Fruit fly (Drosophila melanogaster) whole organism, pupa: Measurements from ENCODE around the gene Cka.

Experiments
- CG10348 ChIP-seq: fragments of 200-800 bp; sonication (Bioruptor generic); IDR thresholded peaks from 2 replicates; pipeline ENCODE4 v1.3.6; 2022; ENCODE audit warnings: missing biosample characterization, missing genetic modification characterization
- CG14655 ChIP-seq: fragments of 200-800 bp; sonication (Bioruptor generic); optimal IDR thresholded peaks from 3 replicates; lab custom pipeline; 2017; ENCODE audit warnings: mild to moderate bottlenecking, missing biosample characterization, missing genetic modification reagents, missing genetic modification characterization
- CG15710 ChIP-seq: fragments of 200-800 bp; sonication (Bioruptor generic); optimal IDR thresholded peaks from 2 replicates; lab custom pipeline; 2018; ENCODE audit warnings: missing biosample characterization, mild to moderate bottlenecking, missing genetic modification characterization, moderate library complexity
- CG32121 ChIP-seq: fragments of 200-800 bp; sonication (Bioruptor generic); IDR thresholded peaks from 2 replicates; pipeline ENCODE4 v1.3.6; 2022; ENCODE audit warnings: missing biosample characterization, missing genetic modification characterization
- CG34367 ChIP-seq: fragments of 200-800 bp; sonication (Bioruptor generic); optimal IDR thresholded peaks from 2 replicates; lab custom pipeline; 2018; ENCODE audit warnings: missing biosample characterization, mild to moderate bottlenecking, missing genetic modification characterization
- CG4496 ChIP-seq: fragments of 200-800 bp; sonication (Bioruptor generic); IDR thresholded peaks from 3 replicates; pipeline ENCODE4 v1.3.6; 2022; ENCODE audit warnings: missing biosample characterization, missing genetic modification characterization
- CG8159 ChIP-seq: fragments of 200-800 bp; sonication (Bioruptor generic); optimal IDR thresholded peaks from 3 replicates; lab custom pipeline; 2018; ENCODE audit warnings: missing biosample characterization, mild to moderate bottlenecking, missing genetic modification characterization, moderate library complexity
- CG8301 ChIP-seq: fragments of 200-800 bp; sonication (Bioruptor generic); optimal IDR thresholded peaks from 2 replicates; lab custom pipeline; 2018; ENCODE audit warnings: missing biosample characterization, mild to moderate bottlenecking, missing genetic modification characterization
- CG9948 ChIP-seq: fragments of 200-800 bp; sonication (Bioruptor generic); optimal IDR thresholded peaks from 2 replicates; lab custom pipeline; 2018; ENCODE audit warnings: missing biosample characterization, mild to moderate bottlenecking, missing genetic modification characterization, moderate library complexity
- EcR ChIP-seq: fragments of 200-800 bp; sonication (Bioruptor generic); optimal IDR thresholded peaks from 3 replicates; lab custom pipeline; 2019; ENCODE audit warnings: missing biosample characterization, missing genetic modification characterization, mild to moderate bottlenecking, moderate library complexity, missing genetic modification reagents
- Ets98B ChIP-seq: fragments of 200-800 bp; sonication (Bioruptor generic); IDR thresholded peaks from 2 replicates; pipeline ENCODE4 v1.3.6; 2022; ENCODE audit warnings: missing biosample characterization, missing genetic modification characterization
- Pif1A ChIP-seq: fragments of 200-800 bp; sonication (Bioruptor generic); optimal IDR thresholded peaks from 3 replicates; lab custom pipeline; 2016; ENCODE audit warnings: missing biosample characterization, missing genetic modification characterization
- Snoo ChIP-seq: fragments of 200-800 bp; sonication (Bioruptor generic); optimal IDR thresholded peaks from 3 replicates; lab custom pipeline; 2017; ENCODE audit warnings: missing biosample characterization, mild to moderate bottlenecking, missing genetic modification characterization, inconsistent platforms
- rn ChIP-seq: fragments of 200-800 bp; sonication (Bioruptor generic); IDR thresholded peaks from 2 replicates; pipeline ENCODE4 v1.3.6; 2022; ENCODE audit warnings: missing biosample characterization, missing genetic modification characterization

Cka gene

DNA sequence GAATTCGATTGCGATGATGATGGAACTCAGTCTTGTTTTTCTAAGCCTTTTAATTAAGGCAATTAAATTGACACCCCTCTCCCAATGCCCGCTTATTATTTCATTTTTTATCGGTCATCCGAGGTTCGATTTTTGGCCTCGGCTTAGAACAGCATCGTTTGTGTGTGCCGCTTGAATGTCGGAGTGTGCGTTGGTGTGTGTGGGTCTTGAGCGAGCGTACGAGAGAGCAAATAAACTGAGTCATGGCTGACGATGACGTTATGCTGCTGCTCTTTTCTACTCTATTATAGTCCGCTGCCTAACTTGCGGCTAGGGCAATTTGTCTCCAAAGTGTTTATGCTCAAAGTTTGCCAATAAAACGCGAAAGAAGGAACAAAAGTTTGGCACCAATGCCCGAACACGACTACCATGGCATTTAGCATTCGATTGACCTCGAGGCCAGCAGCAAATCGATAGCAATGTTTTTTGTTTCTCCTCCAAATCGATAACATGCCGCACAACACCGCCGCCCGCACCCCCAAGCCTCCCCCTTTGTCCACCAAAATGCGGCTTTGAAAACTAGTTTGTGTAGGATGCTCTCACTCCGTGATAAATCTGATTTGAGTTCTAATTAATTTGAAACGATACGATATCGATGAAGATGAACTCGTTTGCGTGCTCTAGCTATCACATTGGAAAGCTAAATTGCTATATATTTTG lies 55.1 kb downstream of the Cka start:
- TF ChIP-seq CG9948 (tag; lab: Kevin White, UChicago) (no peak), CG34367 (tag; lab: Kevin White, UChicago) (no peak), CG4496 (0 out of 3 replicates have a peak, but pooled peaks have one; percentile 44), Snoo (tag; lab: Kevin White, UChicago) (no peak)

DNA sequence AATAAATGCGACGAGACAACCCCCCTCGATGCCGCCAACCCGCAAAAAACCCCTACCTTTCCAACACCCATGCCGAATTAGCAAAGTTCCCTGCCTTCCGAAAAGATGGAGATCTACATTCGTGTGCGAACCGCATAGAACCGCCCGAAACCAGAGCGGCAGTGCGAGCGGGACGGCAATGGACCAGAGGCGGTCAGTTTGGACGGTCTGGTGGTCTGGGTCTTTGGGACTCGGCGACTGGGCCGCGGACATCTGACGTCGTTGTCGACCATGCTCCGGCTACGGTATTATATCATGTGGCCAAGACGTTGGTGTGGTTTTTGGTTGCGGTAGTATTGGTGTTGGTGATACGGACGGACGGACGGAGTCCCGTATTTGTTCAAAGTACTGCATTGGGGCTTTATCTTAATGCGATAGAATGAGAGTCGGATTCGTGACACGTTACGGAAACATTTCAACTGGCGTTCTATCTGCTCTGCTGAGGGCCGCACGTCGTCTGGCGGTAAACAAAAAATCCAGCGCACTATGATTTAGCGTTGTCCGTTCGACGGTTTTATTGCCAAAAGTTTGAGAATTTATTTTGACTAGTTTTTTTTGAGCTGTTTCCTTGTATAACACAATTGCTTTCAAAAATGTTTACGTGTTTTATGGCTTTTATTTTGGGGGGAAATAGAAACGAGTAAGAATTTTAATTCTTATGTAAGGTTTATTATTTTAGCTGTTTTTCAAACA lies 56.4 kb downstream of the Cka start:
- TF ChIP-seq rn (GFP tag; lab: Robert Waterston, UW) (no peak), CG32121 (GFP tag; lab: Robert Waterston, UW) (0 out of 2 replicates have a peak, but pooled peaks have one; percentile 26), CG14655 (GFP tag; lab: Kevin White, UChicago) (peak; percentile 18)

DNA sequence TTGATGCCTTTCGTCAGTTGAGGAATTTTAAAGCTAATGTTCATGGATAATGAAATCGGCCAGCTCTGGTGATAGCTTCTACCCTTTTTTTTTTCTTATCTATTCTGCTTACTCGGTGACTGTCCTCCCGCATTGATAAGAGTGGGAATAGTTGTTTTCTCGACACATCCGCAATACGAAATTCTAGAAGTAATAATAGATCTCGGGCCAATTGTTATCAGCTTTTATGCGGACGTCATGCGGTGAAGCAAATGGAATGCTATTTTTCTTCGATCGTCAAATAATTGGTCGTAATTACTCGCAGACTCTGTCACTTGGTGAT lies 56.9 kb downstream of the Cka start:
- TF ChIP-seq Snoo (tag; lab: Kevin White, UChicago) (no peak), EcR (GFP tag; lab: Kevin White, UChicago) (peak; percentile 5)

DNA sequence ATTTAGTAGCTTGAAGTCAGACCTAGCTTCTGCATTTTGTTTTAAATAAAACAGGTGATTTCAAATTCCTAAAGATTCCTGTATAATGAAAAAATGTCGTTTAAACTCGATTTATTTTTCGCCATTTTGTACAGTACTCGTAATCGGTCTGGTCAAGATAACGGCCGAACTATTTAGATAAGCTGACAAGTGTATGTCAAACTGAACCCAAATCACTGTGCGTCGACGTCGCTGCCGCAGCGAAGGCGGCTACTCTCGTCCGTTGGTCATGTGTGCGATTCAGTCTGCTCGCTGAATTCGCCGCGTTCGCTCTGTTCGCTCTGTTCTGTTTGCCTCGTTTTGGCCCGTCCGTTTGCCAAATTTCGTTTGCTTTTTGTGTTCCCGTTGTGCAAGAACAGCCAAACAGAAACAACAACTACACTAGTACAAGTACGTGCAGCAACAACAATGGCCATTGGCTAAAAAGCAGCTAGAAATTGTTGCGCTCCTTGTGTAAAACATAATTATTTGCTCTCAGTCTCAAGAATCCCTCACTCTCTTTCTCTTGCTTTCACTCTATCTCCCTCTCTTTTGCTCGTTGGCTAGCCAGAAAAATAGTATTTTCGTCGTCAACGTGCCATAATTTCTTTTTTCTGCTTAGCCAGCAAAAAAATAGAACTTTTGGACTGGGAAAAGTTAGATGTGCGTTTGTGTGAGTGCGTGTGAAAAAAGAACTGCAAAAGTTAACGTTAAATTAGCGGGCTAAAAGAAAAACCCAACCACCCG lies 57.7 kb downstream of the Cka start:
- TF ChIP-seq Snoo (tag; lab: Kevin White, UChicago) (no peak), Pif1A (peak; percentile 36), CG10348 (GFP tag; lab: Robert Waterston, UW) (no peak), CG14655 (GFP tag; lab: Kevin White, UChicago) (peak; percentile 19), Ets98B (GFP tag; lab: Robert Waterston, UW) (peak; percentile 20; the same call in 1 of the 2 replicates), CG4496 (peak; percentile 27; the same call in 1 of the 3 replicates), CG15710 (tag; lab: Kevin White, UChicago) (no peak), CG8159 (tag; lab: Kevin White, UChicago) (no peak), CG8301 (tag; lab: Kevin White, UChicago) (peak; percentile 23)
